Worm (Caenorhabditis elegans) whole organism, L4/young adult: ENCODE data around the gene C16C10.2.

Experiments
- dao-5 ChIP-seq: sonication (generic microtip); optimal IDR thresholded peaks from 2 replicates; lab custom pipeline; 2016; ENCODE audit warnings: missing genotype, missing genetic modification characterization, moderate library complexity, missing compliant biosample characterization
- him-1 ChIP-seq: sonication (generic microtip); optimal IDR thresholded peaks from 2 replicates; lab custom pipeline; 2016; ENCODE audit warnings: missing genotype, missing genetic modification reagents, missing genetic modification characterization, missing compliant biosample characterization

- TF ChIP-seq dao-5 (no peak), him-1 (no peak)
These were observed 25.6 kb upstream of the C16C10.2 start, which contains the start of the genes pelo-1 and R74.7 for ce11 chrIII:4204072-4204471.
